Fruit fly (Drosophila melanogaster): ENCODE data around the gene yata.

Gene yata

dm6 chr3R:29736678-29737093 lies 12.3 kb upstream of the yata start, which contains the start of the genes CG7601 and CIA30 (continued):
- TF ChIP-seq insv (GFP tag; optimal IDR thresholded peaks at IDR 0.05) (peak; percentile 25 to 68), dmrt99B (tag; optimal IDR thresholded peaks at IDR 0.05) (peak; percentile 97), Camta (GFP tag; optimal IDR thresholded peaks at IDR 0.05) (peak; percentile 99), fd102C (GFP tag; optimal IDR thresholded peaks at IDR 0.05) (peak; percentile 83), CG17912 (GFP tag; optimal IDR thresholded peaks at IDR 0.05) (peak; percentile 87), CG12391 (tag; optimal IDR thresholded peaks at IDR 0.05) (peak; percentile 96), YL-1 (GFP tag; optimal IDR thresholded peaks at IDR 0.05) (peak; percentile 92), ac (GFP tag; optimal IDR thresholded peaks at IDR 0.05) (peak; percentile 78), CG7963 (GFP tag; IDR thresholded peaks at IDR 0.05; ENCODE audit: partially characterized antibody) (no peak), CG6854 (GFP tag; optimal IDR thresholded peaks at IDR 0.05) (peak; percentile 94), tgo (GFP tag; IDR thresholded peaks at IDR 0.05) (peak; percentile 100), grn (GFP tag; optimal IDR thresholded peaks at IDR 0.05) (no peak), nmo (GFP tag; optimal IDR thresholded peaks at IDR 0.05) (peak; percentile 99), schlank (tag; optimal IDR thresholded peaks at IDR 0.05) (peak; percentile 97), CG3163 (GFP tag; optimal IDR thresholded peaks at IDR 0.05) (peak; percentile 91), CG31365 (tag; optimal IDR thresholded peaks at IDR 0.05) (peak; percentile 94), CG30020 (tag; optimal IDR thresholded peaks at IDR 0.05) (peak; percentile 85), CG2202 (tag; optimal IDR thresholded peaks at IDR 0.05) (peak; percentile 85), CG12236 (GFP tag; optimal IDR thresholded peaks at IDR 0.05) (peak; percentile 96), z (GFP tag; IDR thresholded peaks at IDR 0.05) (peak; percentile 90), CG18619 (GFP tag; optimal IDR thresholded peaks at IDR 0.05) (peak; percentile 96), Atf-2 (GFP tag; optimal IDR thresholded peaks at IDR 0.05) (peak; percentile 98), Dad (GFP tag; optimal IDR thresholded peaks at IDR 0.05) (peak; percentile 98), pros (GFP tag; optimal IDR thresholded peaks at IDR 0.05) (peak; percentile 62), Dref (GFP tag; IDR thresholded peaks at IDR 0.05) (peak; percentile 61), CG7839 (tag; optimal IDR thresholded peaks at IDR 0.05) (peak; percentile 99), CG15073 (GFP tag; optimal IDR thresholded peaks at IDR 0.05) (peak; percentile 88), pb (GFP tag; optimal IDR thresholded peaks at IDR 0.05) (peak; percentile 99), Usf (GFP tag; optimal IDR thresholded peaks at IDR 0.05) (peak; percentile 93), CG34224 (GFP tag; IDR thresholded peaks at IDR 0.05; ENCODE audit: partially characterized antibody) (0 out of 3 replicates have a peak, but pooled peaks have one; percentile 47), CG30431 (GFP tag; optimal IDR thresholded peaks at IDR 0.05) (peak; percentile 95), CG9215 (GFP tag; IDR thresholded peaks at IDR 0.05) (peak; percentile 100), CG18476 (GFP tag; optimal IDR thresholded peaks at IDR 0.05) (peak; percentile 97), chinmo (GFP tag; IDR thresholded peaks at IDR 0.05; ENCODE audit: partially characterized antibody) (0 out of 4 replicates have a peak, but pooled peaks have one; percentile 39), hb (GFP tag; IDR thresholded peaks at IDR 0.05; ENCODE audit: partially characterized antibody) (no peak), CG14667 (GFP tag; IDR thresholded peaks at IDR 0.05) (peak; percentile 100), salm (tag; optimal IDR thresholded peaks at IDR 0.05) (peak; percentile 93), PHDP (tag; optimal IDR thresholded peaks at IDR 0.05) (peak; percentile 96), gt (GFP tag; IDR thresholded peaks at IDR 0.05) (peak; percentile 100), CG7786 (GFP tag; optimal IDR thresholded peaks at IDR 0.05) (peak; percentile 99), E2f2 (GFP tag; IDR thresholded peaks at IDR 0.05) (peak; percentile 92), br (optimal IDR thresholded peaks at IDR 0.05) (no peak), CG10321 (GFP tag; IDR thresholded peaks at IDR 0.05) (peak; percentile 90), CG10209 (GFP tag; optimal IDR thresholded peaks at IDR 0.05) (peak; percentile 97), rib (GFP tag; IDR thresholded peaks at IDR 0.05) (peak; percentile 99), pum (GFP tag; optimal IDR thresholded peaks at IDR 0.05) (peak; percentile 99), az2 (GFP tag; optimal IDR thresholded peaks at IDR 0.05) (peak; percentile 98), CG17802 (tag; optimal IDR thresholded peaks at IDR 0.05) (peak; percentile 91), sens (GFP tag) (peak; percentile 100), C15 (GFP tag; IDR thresholded peaks at IDR 0.05) (peak; percentile 100), Kr (GFP tag; optimal IDR thresholded peaks at IDR 0.05) (peak; percentile 47)

All from whole organism, embryonic.